Worm (Caenorhabditis elegans) whole organism, early embryonic: ENCODE data around the gene stn-2.

Experiments used
- B0310.2 ChIP-seq: sonication (generic microtip); optimal IDR thresholded peaks from 2 replicates; lab custom pipeline; 2016; ENCODE audit warnings: mild to moderate bottlenecking, missing genetic modification characterization, missing compliant biosample characterization
- aly-1 ChIP-seq: sonication (generic microtip); optimal IDR thresholded peaks from 2 replicates; lab custom pipeline; 2016; ENCODE audit warnings: missing genetic modification characterization, missing compliant biosample characterization
- ama-1 ChIP-seq: fragments of 150-350 bp; optimal IDR thresholded peaks from 2 replicates; lab custom pipeline; 2014
- flt-1 ChIP-seq: fragments of 200-800 bp; sonication (Bioruptor generic); IDR thresholded peaks from 2 replicates; pipeline ENCODE4 v1.3.6; 2022; ENCODE audit warnings: missing genetic modification characterization, missing compliant biosample characterization
- tbx-11 ChIP-seq: fragments of 200-800 bp; sonication (Bioruptor generic); IDR thresholded peaks from 2 replicates; pipeline ENCODE4 v1.3.6; 2022; ENCODE audit warnings: missing genetic modification characterization, missing compliant biosample characterization

ce11 chrX:7707031-7707430, 26.6 kb upstream of the stn-2 start, which contains the start of gene kvs-1:
- TF ChIP-seq B0310.2 (tag; lab: Kevin White, UChicago): no peak
- no peak for TF ChIP-seq tbx-11 (GFP tag; lab: Robert Waterston, UW)
- TF ChIP-seq ama-1 (lab: Kevin White, UChicago): no peak
- TF ChIP-seq flt-1 (GFP tag; lab: Robert Waterston, UW): no peak
- no peak for TF ChIP-seq aly-1 (tag; lab: Kevin White, UChicago)
